Fruit fly (Drosophila melanogaster) whole organism, embryonic: ENCODE data around the gene PsGEF.

Experiments used
- Antp ChIP-seq: fragments of 200-800 bp; sonication (Bioruptor generic); optimal IDR thresholded peaks from 3 replicates; lab custom pipeline; 2016; ENCODE audit warnings: missing biosample characterization, missing genetic modification characterization
- B-H1 ChIP-seq: fragments of 200-800 bp; sonication (Bioruptor generic); IDR thresholded peaks from 3 replicates; pipeline ENCODE4 v1.3.6; 2022; ENCODE audit warnings: missing biosample characterization, missing genetic modification characterization
- Bdp1 ChIP-seq: fragments of 200-800 bp; sonication (Bioruptor generic); optimal IDR thresholded peaks from 3 replicates; lab custom pipeline; 2016; ENCODE audit warnings: missing biosample characterization, missing genetic modification characterization
- BtbVII ChIP-seq: fragments of 200-800 bp; sonication (Bioruptor generic); optimal IDR thresholded peaks from 3 replicates; lab custom pipeline; 2017; ENCODE audit warnings: missing biosample characterization, mild to moderate bottlenecking, missing genetic modification characterization
- CG1024 ChIP-seq: fragments of 200-800 bp; sonication (Bioruptor generic); IDR thresholded peaks from 2 replicates; pipeline ENCODE4 v1.3.6; 2022; ENCODE audit warnings: missing biosample characterization, missing genetic modification characterization
- CG11093 ChIP-seq: fragments of 200-800 bp; sonication (Bioruptor generic); IDR thresholded peaks from 3 replicates; pipeline ENCODE4 v1.3.6; 2022; ENCODE audit warnings: missing biosample characterization, missing genetic modification characterization
- CG12391 ChIP-seq: fragments of 200-800 bp; sonication (Bioruptor generic); optimal IDR thresholded peaks from 3 replicates; lab custom pipeline; 2018; ENCODE audit warnings: missing biosample characterization, mild to moderate bottlenecking, missing genetic modification characterization, moderate library complexity
- CG13424 ChIP-seq: fragments of 200-800 bp; sonication (Bioruptor generic); optimal IDR thresholded peaks from 2 replicates; lab custom pipeline; 2019; ENCODE audit warnings: missing biosample characterization, mild to moderate bottlenecking, missing genetic modification characterization, moderate library complexity
- CG15601 ChIP-seq: fragments of 200-800 bp; sonication (Bioruptor generic); optimal IDR thresholded peaks from 3 replicates; lab custom pipeline; 2019; ENCODE audit warnings: missing biosample characterization, mild to moderate bottlenecking, missing genetic modification characterization, moderate library complexity
- CG15696 ChIP-seq: fragments of 200-800 bp; sonication (Bioruptor generic); optimal IDR thresholded peaks from 2 replicates; lab custom pipeline; 2019; ENCODE audit warnings: missing biosample characterization, mild to moderate bottlenecking, missing genetic modification characterization, moderate library complexity
- CG17612 ChIP-seq: fragments of 200-800 bp; sonication (Bioruptor generic); IDR thresholded peaks from 2 replicates; pipeline ENCODE4 v1.3.6; 2022; ENCODE audit warnings: missing biosample characterization, missing genetic modification characterization
- CG17802 ChIP-seq: fragments of 200-800 bp; sonication (Bioruptor generic); optimal IDR thresholded peaks from 2 replicates; lab custom pipeline; 2018; ENCODE audit warnings: missing biosample characterization, mild to moderate bottlenecking, missing genetic modification characterization, moderate library complexity
- CG17912 ChIP-seq: fragments of 200-800 bp; sonication (Bioruptor generic); optimal IDR thresholded peaks from 2 replicates; lab custom pipeline; 2018; ENCODE audit warnings: missing biosample characterization, mild to moderate bottlenecking, missing genetic modification characterization
- CG2120 ChIP-seq: fragments of 200-800 bp; sonication (Bioruptor generic); optimal IDR thresholded peaks from 3 replicates; lab custom pipeline; 2016; ENCODE audit warnings: missing biosample characterization, missing genetic modification characterization
- CG2712 ChIP-seq: fragments of 200-800 bp; optimal IDR thresholded peaks from 3 replicates; lab custom pipeline; 2019; ENCODE audit warnings: missing biosample characterization, mild to moderate bottlenecking, missing genetic modification characterization, moderate library complexity
- CG2889 ChIP-seq: fragments of 200-800 bp; sonication (Bioruptor generic); IDR thresholded peaks from 3 replicates; pipeline ENCODE4 v1.3.6; 2022; ENCODE audit warnings: missing biosample characterization, missing genetic modification characterization
- CG3163 ChIP-seq: fragments of 200-800 bp; sonication (Bioruptor generic); optimal IDR thresholded peaks from 3 replicates; lab custom pipeline; 2016; ENCODE audit warnings: missing biosample characterization, missing genetic modification characterization
- CG4282 ChIP-seq: fragments of 200-800 bp; sonication (Bioruptor generic); optimal IDR thresholded peaks from 2 replicates; lab custom pipeline; 2016; ENCODE audit warnings: missing biosample characterization, missing genetic modification characterization
- CG4328 ChIP-seq: fragments of 200-800 bp; sonication (Bioruptor generic); optimal IDR thresholded peaks from 3 replicates; lab custom pipeline; 2017; ENCODE audit warnings: missing biosample characterization, missing genetic modification reagents, missing genetic modification characterization
- CG43689 ChIP-seq: fragments of 200-800 bp; sonication (Bioruptor generic); IDR thresholded peaks from 2 replicates; pipeline ENCODE4 v1.3.6; 2022; ENCODE audit warnings: missing biosample characterization, missing genetic modification characterization
- CG4707 ChIP-seq: fragments of 200-800 bp; sonication (Bioruptor generic); optimal IDR thresholded peaks from 2 replicates; lab custom pipeline; 2018; ENCODE audit warnings: missing biosample characterization, mild to moderate bottlenecking, missing genetic modification characterization, moderate library complexity
- CG5245 ChIP-seq: fragments of 200-800 bp; sonication (Bioruptor generic); optimal IDR thresholded peaks from 3 replicates; lab custom pipeline; 2016; ENCODE audit warnings: missing biosample characterization, missing genetic modification characterization
- CG6254 ChIP-seq: fragments of 200-800 bp; sonication (Bioruptor generic); optimal IDR thresholded peaks from 3 replicates; lab custom pipeline; 2017; ENCODE audit warnings: mild to moderate bottlenecking, missing biosample characterization, missing genetic modification reagents, missing genetic modification characterization
- CG8388 ChIP-seq: fragments of 200-800 bp; sonication (Bioruptor generic); optimal IDR thresholded peaks from 2 replicates; lab custom pipeline; 2019; ENCODE audit warnings: missing biosample characterization, mild to moderate bottlenecking, missing genetic modification characterization, moderate library complexity
- D ChIP-seq, 2 experiments: fragments of 200-800 bp in 1 of 2; fragments of >200 bp in 1 of 2; sonication (Bioruptor generic) in 1 of 2; optimal IDR thresholded peaks; 2 replicates in 1 of 2; 3 replicates in 1 of 2; lab custom pipeline; 2017; ENCODE audit warnings: mild to moderate bottlenecking in 1 of 2, missing biosample characterization in 1 of 2, missing genetic modification characterization in 1 of 2, missing genetic modification reagents in 1 of 2
- Dbx ChIP-seq: fragments of 200-800 bp; sonication (Bioruptor generic); IDR thresholded peaks from 3 replicates; pipeline ENCODE4 v1.3.6; 2022; ENCODE audit warnings: missing biosample characterization, missing genetic modification characterization
- Doc3 ChIP-seq: fragments of 200-800 bp; sonication (Bioruptor generic); IDR thresholded peaks from 3 replicates; pipeline ENCODE4 v1.3.6; 2022; ENCODE audit warnings: missing biosample characterization, missing genetic modification characterization; ENCODE audit not compliant: partially characterized antibody
- Ets65A ChIP-seq: fragments of 200-800 bp; sonication (Bioruptor generic); peaks from one replicate; lab custom pipeline; 2016; ENCODE audit warnings: missing biosample characterization, missing genetic modification characterization
- HLH4C ChIP-seq: fragments of 200-800 bp; sonication (Bioruptor generic); IDR thresholded peaks from 3 replicates; pipeline ENCODE4 v1.3.6; 2022; ENCODE audit warnings: missing biosample characterization, missing genetic modification characterization; ENCODE audit not compliant: partially characterized antibody
- HmgZ ChIP-seq: fragments of 200-800 bp; sonication (Bioruptor generic); optimal IDR thresholded peaks from 2 replicates; lab custom pipeline; 2018; ENCODE audit warnings: missing biosample characterization, mild to moderate bottlenecking, missing genetic modification characterization
- Hr51 ChIP-seq, 2 experiments: fragments of 200-800 bp; sonication (Bioruptor generic); optimal IDR thresholded peaks; 2 replicates in 1 of 2; 3 replicates in 1 of 2; lab custom pipeline; 2016 to 2018; ENCODE audit warnings: missing biosample characterization in 2 of 2, missing genetic modification characterization in 2 of 2, mild to moderate bottlenecking in 1 of 2, moderate library complexity in 1 of 2
- Mes4 ChIP-seq: fragments of 200-800 bp; sonication (Bioruptor generic); optimal IDR thresholded peaks from 2 replicates; lab custom pipeline; 2016; ENCODE audit warnings: missing biosample characterization, missing genetic modification characterization
- Oli ChIP-seq: fragments of 200-800 bp; sonication (Bioruptor generic); optimal IDR thresholded peaks from 2 replicates; lab custom pipeline; 2018; ENCODE audit warnings: missing biosample characterization, mild to moderate bottlenecking, missing genetic modification characterization, moderate library complexity
- Sry-β ChIP-seq: fragments of 200-800 bp; sonication (Bioruptor generic); optimal IDR thresholded peaks from 2 replicates; lab custom pipeline; 2018; ENCODE audit warnings: missing biosample characterization, mild to moderate bottlenecking, missing genetic modification characterization, moderate library complexity
- ash1 ChIP-seq: fragments of 200-800 bp; sonication (Bioruptor generic); optimal IDR thresholded peaks from 2 replicates; lab custom pipeline; 2018; ENCODE audit warnings: missing biosample characterization, mild to moderate bottlenecking, missing genetic modification characterization
- bsh ChIP-seq, 2 experiments: fragments of 200-800 bp; sonication (Bioruptor generic); optimal IDR thresholded peaks; 2 replicates each; lab custom pipeline; 2017 to 2018; ENCODE audit warnings: mild to moderate bottlenecking in 2 of 2, missing biosample characterization in 2 of 2, missing genetic modification characterization in 2 of 2, moderate library complexity in 1 of 2
- cad ChIP-seq: fragments of >200 bp; optimal IDR thresholded peaks from 2 replicates; lab custom pipeline; 2017; ENCODE audit warnings: missing biosample characterization, missing genetic modification characterization
- croc ChIP-seq: fragments of 200-800 bp; sonication (Bioruptor generic); conservative IDR thresholded peaks from 3 replicates; pipeline ENCODE4 v1.3.6; 2022; ENCODE audit warnings: missing biosample characterization, missing genetic modification characterization
- exex ChIP-seq: fragments of 200-800 bp; sonication (Bioruptor generic); optimal IDR thresholded peaks from 4 replicates; lab custom pipeline; 2018; ENCODE audit warnings: missing biosample characterization, mild to moderate bottlenecking, missing genetic modification characterization, moderate library complexity
- gcm2 ChIP-seq: fragments of 200-800 bp; sonication (Bioruptor generic); optimal IDR thresholded peaks from 2 replicates; lab custom pipeline; 2016; ENCODE audit warnings: missing biosample characterization, missing genetic modification characterization
- gro ChIP-seq: fragments of 200-800 bp; sonication (Bioruptor generic); optimal IDR thresholded peaks from 2 replicates; lab custom pipeline; 2016; ENCODE audit warnings: missing biosample characterization, missing genetic modification characterization
- jigr1 ChIP-seq: fragments of 200-800 bp; sonication (Bioruptor generic); IDR thresholded peaks from 3 replicates; pipeline ENCODE4 v1.3.6; 2022; ENCODE audit warnings: missing biosample characterization, missing genetic modification characterization
- odd ChIP-seq: fragments of 200-800 bp; sonication (Bioruptor generic); optimal IDR thresholded peaks from 2 replicates; lab custom pipeline; 2017; ENCODE audit warnings: missing biosample characterization, mild to moderate bottlenecking, missing genetic modification characterization
- pnt ChIP-seq: fragments of 200-800 bp; sonication (Bioruptor generic); optimal IDR thresholded peaks from 3 replicates; lab custom pipeline; 2016; ENCODE audit warnings: missing biosample characterization, missing genetic modification characterization
- psq ChIP-seq: fragments of 200-800 bp; sonication (Bioruptor generic); optimal IDR thresholded peaks from 2 replicates; lab custom pipeline; 2017; ENCODE audit warnings: missing biosample characterization, missing genetic modification characterization
- sc ChIP-seq, 3 experiments: fragments of >200 bp in 2 of 3; fragments of 200-800 bp in 1 of 3; sonication (Bioruptor generic) in 1 of 3; optimal IDR thresholded peaks; 2 replicates in 2 of 3; 3 replicates in 1 of 3; lab custom pipeline; 2017; ENCODE audit warnings: mild to moderate bottlenecking in 1 of 3, missing biosample characterization in 1 of 3, missing genetic modification characterization in 1 of 3, missing genetic modification reagents in 1 of 3
- sens ChIP-seq: fragments of 200-800 bp; sonication (Bioruptor generic); peaks from one replicate; lab custom pipeline; 2016; ENCODE audit warnings: missing biosample characterization, missing genetic modification characterization
- ttk ChIP-seq: fragments of 200-800 bp; sonication (Bioruptor generic); IDR thresholded peaks from 2 replicates; pipeline ENCODE4 v2.1.2; 2022; ENCODE audit warnings: missing biosample characterization, missing genetic modification characterization
- twi ChIP-seq: fragments of 200-800 bp; optimal IDR thresholded peaks from 2 replicates; lab custom pipeline; 2019; ENCODE audit warnings: missing biosample characterization, mild to moderate bottlenecking, missing genetic modification characterization, moderate library complexity

The PsGEF gene

dm6 chrX:2340009-2340733 is 47.3 kb downstream of the PsGEF start (continued):
- TF ChIP-seq ash1 (GFP tag; lab: Kevin White, UChicago), result peak; percentile 12
- TF ChIP-seq CG2712 (tag; lab: Kevin White, UChicago), result peak; percentile 38
- TF ChIP-seq CG4707 (GFP tag; lab: Kevin White, UChicago), result no peak
- no peak for TF ChIP-seq Dbx (GFP tag; lab: Robert Waterston, UW)
- TF ChIP-seq croc (GFP tag; lab: Robert Waterston, UW), result no peak
- TF ChIP-seq CG13424 (tag; lab: Kevin White, UChicago), result no peak
- TF ChIP-seq CG43689 (GFP tag; lab: Robert Waterston, UW), result no peak
- TF ChIP-seq Bdp1 (GFP tag; lab: Kevin White, UChicago), result no peak
- TF ChIP-seq CG2889, result no peak
- TF ChIP-seq CG1024 (GFP tag; lab: Robert Waterston, UW), result no peak
- TF ChIP-seq CG12391 (tag; lab: Kevin White, UChicago), result no peak
- TF ChIP-seq CG2120 (GFP tag; lab: Kevin White, UChicago), result peak; percentile 27
- TF ChIP-seq CG15601 (tag; lab: Kevin White, UChicago), result peak; percentile 19
- TF ChIP-seq CG17802 (tag; lab: Kevin White, UChicago), result no peak
- TF ChIP-seq gcm2 (GFP tag; lab: Kevin White, UChicago), result no peak
- no peak for TF ChIP-seq Ets65A (GFP tag; lab: Kevin White, UChicago)
- TF ChIP-seq B-H1, result no peak
- TF ChIP-seq CG6254 (GFP tag; lab: Kevin White, UChicago), result no peak
- TF ChIP-seq HLH4C (GFP tag; lab: Robert Waterston, UW), result peak; percentile 88
- TF ChIP-seq Mes4, result no peak
- no peak for TF ChIP-seq CG17612
- TF ChIP-seq cad, result no peak
- no peak for TF ChIP-seq Antp (GFP tag; lab: Kevin White, UChicago)
- TF ChIP-seq Sry-β (GFP tag; lab: Kevin White, UChicago), result no peak
- no peak for TF ChIP-seq CG8388 (GFP tag; lab: Kevin White, UChicago)
- no peak for TF ChIP-seq CG17912 (GFP tag; lab: Kevin White, UChicago)
- TF ChIP-seq D (optimal IDR thresholded peaks at IDR 0.05; lab: Kevin White, UChicago), result peak; percentile 45
- TF ChIP-seq D (GFP tag; optimal IDR thresholded peaks at IDR 0.05; lab: Kevin White, UChicago), result no peak
- TF ChIP-seq Oli (tag; lab: Kevin White, UChicago), result no peak
- no peak for TF ChIP-seq CG4328 (GFP tag; lab: Kevin White, UChicago)
- no peak for TF ChIP-seq sc (optimal IDR thresholded peaks at IDR 0.05; lab: Kevin White, UChicago)
- no peak for TF ChIP-seq sc (GFP tag; optimal IDR thresholded peaks at IDR 0.05; lab: Kevin White, UChicago)
- no peak for TF ChIP-seq CG3163 (GFP tag; lab: Kevin White, UChicago)
- no peak for TF ChIP-seq psq (GFP tag; lab: Kevin White, UChicago)
- TF ChIP-seq HmgZ (tag; lab: Kevin White, UChicago), result peak; percentile 79
- no peak for TF ChIP-seq pnt
- no peak for TF ChIP-seq twi (tag; lab: Kevin White, UChicago)
- no peak for TF ChIP-seq CG5245 (GFP tag; lab: Kevin White, UChicago)
- TF ChIP-seq CG15696, result peak; percentile 6
- peak; percentile 64 for TF ChIP-seq exex (tag; lab: Kevin White, UChicago)
- no peak for TF ChIP-seq odd
- no peak for TF ChIP-seq ttk (GFP tag; lab: Robert Waterston, UW)
- TF ChIP-seq CG4282 (GFP tag; lab: Kevin White, UChicago), result no peak
- no peak for TF ChIP-seq BtbVII (GFP tag; lab: Kevin White, UChicago)
- no peak for TF ChIP-seq Doc3 (GFP tag; lab: Robert Waterston, UW)
- TF ChIP-seq Hr51 (GFP tag; optimal IDR thresholded peaks at IDR 0.05; lab: Kevin White, UChicago), result no peak
- TF ChIP-seq gro (GFP tag; lab: Kevin White, UChicago), result peak; percentile 34
- peak; percentile 8 for TF ChIP-seq sens (GFP tag; lab: Kevin White, UChicago)
- no peak for TF ChIP-seq bsh (GFP tag; optimal IDR thresholded peaks at IDR 0.05; lab: Kevin White, UChicago)
- no peak for TF ChIP-seq jigr1 (GFP tag; lab: Robert Waterston, UW)
- no peak for TF ChIP-seq CG11093 (GFP tag; lab: Robert Waterston, UW)
